Worm (Caenorhabditis elegans) whole organism, late embryonic: Measurements from ENCODE around the gene T01D3.6.

Experiments
- C08G9.2 ChIP-seq: sonication (generic microtip); optimal IDR thresholded peaks from 2 replicates; lab custom pipeline; 2016; ENCODE audit warnings: mild to moderate bottlenecking, missing genetic modification characterization, moderate library complexity, missing compliant biosample characterization
- C38D4.7 ChIP-seq: fragments of 200-800 bp; sonication (Bioruptor generic); optimal IDR thresholded peaks from 2 replicates; lab custom pipeline; 2018; ENCODE audit warnings: mild to moderate bottlenecking, missing genetic modification characterization, moderate library complexity, missing compliant biosample characterization
- F13H6.1 ChIP-seq: sonication (generic microtip); optimal IDR thresholded peaks from 2 replicates; lab custom pipeline; 2016; ENCODE audit warnings: missing genetic modification characterization, missing compliant biosample characterization
- K02D7.2 ChIP-seq: sonication (generic microtip); optimal IDR thresholded peaks from 2 replicates; lab custom pipeline; 2017; ENCODE audit warnings: mild to moderate bottlenecking, missing genetic modification characterization, missing compliant biosample characterization
- Y22D7AL.16 ChIP-seq: sonication (generic microtip); optimal IDR thresholded peaks from 2 replicates; lab custom pipeline; 2016; ENCODE audit warnings: missing genetic modification characterization, missing compliant biosample characterization
- ahr-1 ChIP-seq: sonication (generic microtip); optimal IDR thresholded peaks from 2 replicates; lab custom pipeline; 2016; ENCODE audit warnings: missing genetic modification characterization, missing compliant biosample characterization
- ama-1 ChIP-seq: fragments of 150-350 bp; optimal IDR thresholded peaks from 2 replicates; lab custom pipeline; 2014
- ceh-18 ChIP-seq: sonication (generic microtip); optimal IDR thresholded peaks from 2 replicates; lab custom pipeline; 2016; ENCODE audit warnings: missing genetic modification characterization, missing compliant biosample characterization
- ceh-19 ChIP-seq: fragments of 200-800 bp; sonication (Bioruptor generic); optimal IDR thresholded peaks from 2 replicates; lab custom pipeline; 2018; ENCODE audit warnings: mild to moderate bottlenecking, missing genetic modification characterization, missing compliant biosample characterization
- ceh-22 ChIP-seq: sonication (generic microtip); optimal IDR thresholded peaks from 2 replicates; lab custom pipeline; 2017; ENCODE audit warnings: missing biosample characterization, missing genetic modification characterization
- ceh-24 ChIP-seq: sonication (generic microtip); optimal IDR thresholded peaks from 2 replicates; lab custom pipeline; 2016; ENCODE audit warnings: mild to moderate bottlenecking, missing genetic modification characterization, missing compliant biosample characterization
- ceh-30 ChIP-seq: fragments of 150-350 bp; optimal IDR thresholded peaks from 2 replicates; lab custom pipeline; 2014; ENCODE audit warnings: missing biosample characterization, missing genetic modification characterization
- ceh-31 ChIP-seq: sonication (generic microtip); optimal IDR thresholded peaks from 2 replicates; lab custom pipeline; 2016; ENCODE audit warnings: missing genetic modification characterization, missing compliant biosample characterization
- ceh-34 ChIP-seq: sonication (generic microtip); optimal IDR thresholded peaks from 2 replicates; lab custom pipeline; 2016; ENCODE audit warnings: mild to moderate bottlenecking, missing genetic modification characterization, missing compliant biosample characterization
- ceh-45 ChIP-seq: fragments of 200-800 bp; sonication (Bioruptor generic); IDR thresholded peaks from 2 replicates; pipeline ENCODE4 v1.3.6; 2022; ENCODE audit warnings: missing genetic modification reagents, missing genetic modification characterization, missing compliant biosample characterization
- ceh-48 ChIP-seq: sonication (generic microtip); optimal IDR thresholded peaks from 2 replicates; lab custom pipeline; 2016; ENCODE audit warnings: missing genetic modification characterization, inconsistent platforms, missing compliant biosample characterization
- ceh-6 ChIP-seq: fragments of 200-800 bp; sonication (Bioruptor generic); optimal IDR thresholded peaks from 2 replicates; lab custom pipeline; 2018; ENCODE audit warnings: mild to moderate bottlenecking, missing genetic modification characterization, missing compliant biosample characterization
- ceh-9 ChIP-seq: sonication (generic microtip); optimal IDR thresholded peaks from 2 replicates; lab custom pipeline; 2016; ENCODE audit warnings: mild to moderate bottlenecking, missing genetic modification characterization, inconsistent platforms, missing compliant biosample characterization
- che-1 ChIP-seq: sonication (generic microtip); optimal IDR thresholded peaks from 2 replicates; lab custom pipeline; 2016; ENCODE audit warnings: mild to moderate bottlenecking, missing genetic modification characterization, missing compliant biosample characterization
- dmd-4 ChIP-seq: sonication (generic microtip); optimal IDR thresholded peaks from 2 replicates; lab custom pipeline; 2016; ENCODE audit warnings: borderline replicate concordance, missing genetic modification characterization, missing compliant biosample characterization
- dve-1 ChIP-seq: sonication (generic microtip); optimal IDR thresholded peaks from 2 replicates; lab custom pipeline; 2017; ENCODE audit warnings: antibody characterized with exemption, mild to moderate bottlenecking, missing genetic modification characterization, missing compliant biosample characterization
- elt-2 ChIP-seq: sonication (generic microtip); optimal IDR thresholded peaks from 2 replicates; lab custom pipeline; 2016; ENCODE audit warnings: missing genetic modification reagents, missing genetic modification characterization, missing compliant biosample characterization
- eyg-1 ChIP-seq: sonication (generic microtip); optimal IDR thresholded peaks from 2 replicates; lab custom pipeline; 2016; ENCODE audit warnings: missing genotype, missing genetic modification characterization, missing compliant biosample characterization
- fax-1 ChIP-seq: sonication (generic microtip); optimal IDR thresholded peaks from 2 replicates; lab custom pipeline; 2016; ENCODE audit warnings: missing genotype, missing genetic modification characterization, missing compliant biosample characterization
- fkh-10 ChIP-seq: fragments of 150-350 bp; optimal IDR thresholded peaks from 2 replicates; lab custom pipeline; 2014; ENCODE audit warnings: missing biosample characterization, missing genetic modification reagents, missing genetic modification characterization
- hlh-15 ChIP-seq: sonication (generic microtip); optimal IDR thresholded peaks from 2 replicates; lab custom pipeline; 2016; ENCODE audit warnings: missing genetic modification characterization, missing compliant biosample characterization
- hlh-30 ChIP-seq: sonication (generic microtip); optimal IDR thresholded peaks from 2 replicates; lab custom pipeline; 2017; ENCODE audit warnings: antibody characterized with exemption, missing genetic modification characterization, missing compliant biosample characterization; ENCODE audit not compliant: insufficient read depth
- hlh-8 ChIP-seq: sonication (generic microtip); optimal IDR thresholded peaks from 2 replicates; lab custom pipeline; 2016; ENCODE audit warnings: missing genotype, missing genetic modification characterization, missing compliant biosample characterization
- lin-11 ChIP-seq: fragments of 200-800 bp; sonication (Bioruptor generic); optimal IDR thresholded peaks from 2 replicates; lab custom pipeline; 2018; ENCODE audit warnings: mild to moderate bottlenecking, missing genetic modification characterization, missing compliant biosample characterization
- madf-2 ChIP-seq: sonication (generic microtip); optimal IDR thresholded peaks from 2 replicates; lab custom pipeline; 2017; ENCODE audit warnings: missing genetic modification characterization, missing compliant biosample characterization
- mec-3 ChIP-seq: sonication (generic microtip); optimal IDR thresholded peaks from 2 replicates; lab custom pipeline; 2016; ENCODE audit warnings: borderline replicate concordance, missing genetic modification characterization, missing compliant biosample characterization
- nfya-1 ChIP-seq: sonication (generic microtip); optimal IDR thresholded peaks from 2 replicates; lab custom pipeline; 2017; ENCODE audit warnings: missing genetic modification characterization, mild to moderate bottlenecking, missing compliant biosample characterization, antibody characterized with exemption, moderate library complexity
- nhr-232 ChIP-seq: sonication (generic microtip); optimal IDR thresholded peaks from 2 replicates; lab custom pipeline; 2016; ENCODE audit warnings: missing genetic modification characterization, missing compliant biosample characterization
- odd-2 ChIP-seq: sonication (generic microtip); optimal IDR thresholded peaks from 2 replicates; lab custom pipeline; 2017; ENCODE audit warnings: antibody characterized with exemption, mild to moderate bottlenecking, missing genetic modification characterization, missing compliant biosample characterization
- pag-3 ChIP-seq: sonication (generic microtip); optimal IDR thresholded peaks from 2 replicates; lab custom pipeline; 2016; ENCODE audit warnings: missing compliant biosample characterization, missing genetic modification characterization, borderline replicate concordance
- pat-9 ChIP-seq: fragments of 200-800 bp; sonication (Bioruptor generic); optimal IDR thresholded peaks from 2 replicates; lab custom pipeline; 2018; ENCODE audit warnings: mild to moderate bottlenecking, missing genetic modification characterization, moderate library complexity, missing compliant biosample characterization
- pax-1 ChIP-seq: fragments of 150-350 bp; optimal IDR thresholded peaks from 2 replicates; lab custom pipeline; 2014; ENCODE audit warnings: missing biosample characterization, missing genetic modification characterization
- pha-4 ChIP-seq: fragments of 150-350 bp; optimal IDR thresholded peaks from 2 replicates; lab custom pipeline; 2018; ENCODE audit warnings: missing biosample characterization, missing genetic modification reagents, missing genetic modification characterization
- pqm-1 ChIP-seq: sonication (generic microtip); optimal IDR thresholded peaks from 2 replicates; lab custom pipeline; 2016; ENCODE audit warnings: missing genetic modification characterization, missing compliant biosample characterization
- pros-1 ChIP-seq: fragments of 150-350 bp; optimal IDR thresholded peaks from 2 replicates; lab custom pipeline; 2014; ENCODE audit warnings: missing biosample characterization, missing genetic modification reagents, missing genetic modification characterization
- rnt-1 ChIP-seq: sonication (generic microtip); optimal IDR thresholded peaks from 2 replicates; lab custom pipeline; 2016; ENCODE audit warnings: missing genetic modification characterization, missing compliant biosample characterization
- sdc-2 ChIP-seq: sonication (generic microtip); optimal IDR thresholded peaks from 2 replicates; lab custom pipeline; 2016; ENCODE audit warnings: missing genotype, missing genetic modification characterization, missing compliant biosample characterization
- sox-2 ChIP-seq: fragments of 200-800 bp; sonication (Bioruptor generic); IDR thresholded peaks from 2 replicates; pipeline ENCODE4 v1.3.6; 2022; ENCODE audit warnings: missing genetic modification reagents, missing genetic modification characterization, missing compliant biosample characterization
- sox-4 ChIP-seq: sonication (generic microtip); optimal IDR thresholded peaks from 2 replicates; lab custom pipeline; 2017; ENCODE audit warnings: mild to moderate bottlenecking, missing genetic modification characterization, inconsistent platforms, missing compliant biosample characterization
- syd-9 ChIP-seq: sonication (generic microtip); optimal IDR thresholded peaks from 2 replicates; lab custom pipeline; 2016; ENCODE audit warnings: mild to moderate bottlenecking, missing genetic modification characterization, moderate library complexity, missing compliant biosample characterization
- tbx-2 ChIP-seq: sonication (generic microtip); optimal IDR thresholded peaks from 2 replicates; lab custom pipeline; 2016; ENCODE audit warnings: missing genetic modification characterization, missing compliant biosample characterization
- tbx-7 ChIP-seq: sonication (generic microtip); optimal IDR thresholded peaks from 2 replicates; lab custom pipeline; 2016; ENCODE audit warnings: missing genotype, missing genetic modification characterization, missing compliant biosample characterization
- ttx-3 ChIP-seq: sonication (generic microtip); optimal IDR thresholded peaks from 2 replicates; lab custom pipeline; 2016; ENCODE audit warnings: missing genetic modification reagents, missing genetic modification characterization, missing compliant biosample characterization
- unc-3 ChIP-seq, 2 experiments: fragments of 200-800 bp in 1 of 2; sonication (Bioruptor generic) in 1 of 2; sonication (generic microtip) in 1 of 2; conservative IDR thresholded peaks in 1 of 2; optimal IDR thresholded peaks in 1 of 2; 2 replicates each; pipeline versions ENCODE4 v1.3.6 to Lab custom; 2016 to 2022; ENCODE audit warnings: missing compliant biosample characterization in 2 of 2, missing genetic modification characterization in 2 of 2, missing genetic modification reagents in 1 of 2
- unc-42 ChIP-seq: sonication (generic microtip); optimal IDR thresholded peaks from 2 replicates; lab custom pipeline; 2016; ENCODE audit warnings: missing genotype, missing genetic modification characterization, missing compliant biosample characterization
- unc-55 ChIP-seq: sonication (generic microtip); optimal IDR thresholded peaks from 2 replicates; lab custom pipeline; 2017; ENCODE audit warnings: missing biosample characterization, missing genetic modification reagents, missing genetic modification characterization
- unc-86 ChIP-seq: sonication (generic microtip); optimal IDR thresholded peaks from 2 replicates; lab custom pipeline; 2016; ENCODE audit warnings: missing genetic modification characterization, missing compliant biosample characterization
- zip-5 ChIP-seq: sonication (generic microtip); optimal IDR thresholded peaks from 2 replicates; lab custom pipeline; 2016; ENCODE audit warnings: missing genetic modification characterization, missing compliant biosample characterization

The T01D3.6 gene

DNA sequence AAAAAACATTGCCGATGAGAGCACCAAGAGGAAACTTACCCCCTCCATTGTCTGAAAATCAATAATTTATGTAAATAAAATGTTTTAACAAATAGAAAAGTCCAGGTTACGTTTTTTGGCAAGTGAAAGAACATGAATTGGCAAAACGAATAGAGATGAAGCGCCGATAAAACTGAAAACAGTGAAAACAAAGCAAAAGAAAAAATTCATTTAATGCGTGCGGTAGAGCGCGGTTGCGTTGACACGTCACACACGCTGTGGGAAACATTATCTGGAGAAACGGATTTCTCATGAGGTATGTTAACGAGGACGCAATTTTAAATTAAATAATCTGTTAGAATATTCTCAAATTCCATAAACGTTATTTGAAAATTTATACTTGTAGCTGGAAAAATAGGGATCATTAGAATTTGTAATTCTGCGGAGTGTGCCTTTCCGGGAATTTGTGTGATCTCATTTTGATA is 1.4 kb upstream of the T01D3.6 start, which contains the start of gene zipt-9:
Gene zipt-9 (minus strand): TSS at position 51 of the 464 bp plus-strand sequence.
- no peak for TF ChIP-seq ceh-22 (tag; lab: Kevin White, UChicago)
- no peak for TF ChIP-seq fkh-10 (GFP tag; lab: Kevin White, UChicago)
- no peak for TF ChIP-seq ceh-24 (tag; lab: Kevin White, UChicago)
- TF ChIP-seq elt-2 (tag; lab: Kevin White, UChicago), result peak; percentile 85
- peak; percentile 89 for TF ChIP-seq pqm-1 (tag; lab: Kevin White, UChicago)
- TF ChIP-seq ttx-3 (tag; lab: Kevin White, UChicago), result peak; percentile 5
- TF ChIP-seq hlh-30 (tag; lab: Kevin White, UChicago), result no peak
- TF ChIP-seq ceh-18 (tag; lab: Kevin White, UChicago), result peak; percentile 76
- TF ChIP-seq odd-2 (tag; lab: Kevin White, UChicago), result no peak
- TF ChIP-seq ceh-31 (tag; lab: Kevin White, UChicago), result peak; percentile 99
- peak; percentile 43 for TF ChIP-seq nfya-1 (tag; lab: Kevin White, UChicago)
- peak; percentile 24 for TF ChIP-seq ceh-6 (GFP tag; lab: Kevin White, UChicago)
- peak; percentile 87 for TF ChIP-seq F13H6.1 (tag; lab: Kevin White, UChicago)
- TF ChIP-seq syd-9 (tag; lab: Kevin White, UChicago), result peak; percentile 39
- peak; percentile 98 for TF ChIP-seq unc-42 (tag; lab: Kevin White, UChicago)
- TF ChIP-seq pag-3 (tag; lab: Kevin White, UChicago), result peak; percentile 61
- peak; percentile 90 for TF ChIP-seq hlh-8
- no peak for TF ChIP-seq dve-1
- TF ChIP-seq dmd-4 (tag; lab: Kevin White, UChicago), result peak; percentile 43
- no peak for TF ChIP-seq Y22D7AL.16 (tag; lab: Kevin White, UChicago)
- no peak for TF ChIP-seq pha-4 (tag; lab: Kevin White, UChicago)
- peak; percentile 92 for TF ChIP-seq rnt-1 (tag; lab: Kevin White, UChicago)
- TF ChIP-seq nhr-232, result no peak
- TF ChIP-seq zip-5 (tag; lab: Kevin White, UChicago), result peak; percentile 91
- TF ChIP-seq ceh-19 (GFP tag; lab: Kevin White, UChicago), result peak; percentile 22
- peak; percentile 79 for TF ChIP-seq ahr-1
- no peak for TF ChIP-seq K02D7.2 (tag; lab: Kevin White, UChicago)
- no peak for TF ChIP-seq sox-2 (GFP tag; lab: Robert Waterston, UW)
- TF ChIP-seq ceh-9 (tag; lab: Kevin White, UChicago), result no peak
- peak; percentile 98 for TF ChIP-seq tbx-2 (tag; lab: Kevin White, UChicago)
- peak; percentile 70 for TF ChIP-seq unc-3 (GFP tag; conservative IDR thresholded peaks at IDR 0.05; lab: Robert Waterston, UW)
- peak; percentile 73 for TF ChIP-seq unc-3 (tag; optimal IDR thresholded peaks at IDR 0.05; lab: Kevin White, UChicago)
- no peak for TF ChIP-seq ceh-48
- peak; percentile 79 for TF ChIP-seq hlh-15 (tag; lab: Kevin White, UChicago)
- no peak for TF ChIP-seq ama-1 (lab: Kevin White, UChicago)
- TF ChIP-seq unc-55 (GFP tag; lab: Kevin White, UChicago), result no peak
- TF ChIP-seq ceh-30 (tag; lab: Kevin White, UChicago), result no peak
- no peak for TF ChIP-seq lin-11
- no peak for TF ChIP-seq pat-9 (tag; lab: Kevin White, UChicago)
- peak; percentile 95 for TF ChIP-seq tbx-7
- TF ChIP-seq ceh-45 (GFP tag; lab: Robert Waterston, UW), result no peak
- TF ChIP-seq pax-1 (tag; lab: Kevin White, UChicago), result no peak
- TF ChIP-seq sox-4, result no peak
- no peak for TF ChIP-seq pros-1 (tag; lab: Kevin White, UChicago)
- TF ChIP-seq madf-2 (tag; lab: Kevin White, UChicago), result peak; percentile 22
- no peak for TF ChIP-seq C38D4.7 (GFP tag; lab: Kevin White, UChicago)
- no peak for TF ChIP-seq eyg-1
- peak; percentile 95 for TF ChIP-seq C08G9.2
- TF ChIP-seq mec-3 (tag; lab: Kevin White, UChicago), result peak; percentile 88
- peak; percentile 68 for TF ChIP-seq unc-86
- peak; percentile 89 for TF ChIP-seq ceh-34 (tag; lab: Kevin White, UChicago)
- peak; percentile 38 for TF ChIP-seq che-1 (tag; lab: Kevin White, UChicago)
- TF ChIP-seq sdc-2 (tag; lab: Kevin White, UChicago), result peak; percentile 51
- peak; percentile 90 for TF ChIP-seq fax-1 (tag; lab: Kevin White, UChicago)
